Worm (Caenorhabditis elegans): ENCODE data around the gene C34F6.12.

Gene C34F6.12

DNA sequence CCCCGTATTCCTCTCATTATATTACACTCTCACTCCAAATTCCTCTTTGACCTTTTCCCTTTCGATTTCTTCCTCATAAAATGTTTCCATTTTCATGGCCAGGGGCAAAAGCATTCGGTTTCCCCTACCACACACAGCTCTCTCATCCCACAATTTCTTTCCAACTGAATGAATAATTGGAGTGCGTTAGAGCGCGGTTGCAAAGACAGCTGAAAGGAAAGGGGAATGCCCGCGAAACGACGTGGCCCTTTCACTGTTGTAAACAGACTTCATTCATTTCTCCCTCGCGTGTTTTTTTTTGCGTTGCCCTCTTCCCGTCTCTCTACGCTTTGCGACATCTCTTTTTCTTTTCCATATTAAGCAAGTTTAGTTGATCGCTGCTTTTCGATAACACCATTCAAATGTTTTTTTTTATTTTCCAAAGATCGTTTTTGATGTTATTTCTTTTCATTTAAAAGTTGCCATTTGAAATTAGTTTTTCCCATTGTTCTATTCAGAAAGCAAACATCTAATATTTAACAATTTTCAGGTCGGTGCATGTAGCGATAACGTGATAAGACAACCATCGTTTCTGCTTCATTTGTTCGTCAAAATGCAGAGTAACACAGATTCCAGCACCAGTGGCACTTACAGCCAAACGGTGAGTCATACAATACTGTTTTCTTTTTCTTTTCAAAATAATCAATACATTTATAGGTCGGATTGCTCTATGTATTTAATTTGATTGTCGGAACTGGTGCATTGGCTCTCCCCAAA lies 36.0 kb upstream of the C34F6.12 start, which contains the start of gene C03A3.2:
Gene C03A3.2 (plus strand): TSS at position 530 of the 756 bp plus-strand sequence.
- TF ChIP-seq mls-2 (tag; optimal IDR thresholded peaks at IDR 0.05) (peak; percentile 35), ham-2 (GFP tag; optimal IDR thresholded peaks at IDR 0.05) (no peak), ceh-83 (GFP tag; optimal IDR thresholded peaks at IDR 0.05) (no peak), blmp-1 (tag; optimal IDR thresholded peaks at IDR 0.05) (peak; percentile 49), lin-13 (tag; optimal IDR thresholded peaks at IDR 0.05) (no peak), pha-4 (tag; optimal IDR thresholded peaks at IDR 0.05) (peak; percentile 38), hlh-1 (tag; optimal IDR thresholded peaks at IDR 0.05) (no peak), unc-39 (tag; optimal IDR thresholded peaks at IDR 0.05) (no peak), nhr-237 (tag; optimal IDR thresholded peaks at IDR 0.05) (no peak), M03D4.4 (tag; optimal IDR thresholded peaks at IDR 0.05) (no peak), lsy-2 (tag; optimal IDR thresholded peaks at IDR 0.05) (peak; percentile 32), ces-1 (GFP tag; optimal IDR thresholded peaks at IDR 0.05) (peak; percentile 88), cnd-1 (tag; optimal IDR thresholded peaks at IDR 0.05) (peak; percentile 24), elt-1 (tag; optimal IDR thresholded peaks at IDR 0.05; ENCODE audit: borderline replicate concordance, insufficient read depth) (no peak), mep-1 (tag; optimal IDR thresholded peaks at IDR 0.05) (peak; percentile 84), zip-8 (tag; optimal IDR thresholded peaks at IDR 0.05) (no peak), nhr-2 (tag; optimal IDR thresholded peaks at IDR 0.05) (no peak), ztf-11 (tag; optimal IDR thresholded peaks at IDR 0.05) (peak; percentile 27), ceh-43 (GFP tag; optimal IDR thresholded peaks at IDR 0.05) (peak; percentile 1), sptf-1 (tag; optimal IDR thresholded peaks at IDR 0.05) (peak; percentile 50), lin-32 (GFP tag; optimal IDR thresholded peaks at IDR 0.05) (no peak), tbx-8 (GFP tag; optimal IDR thresholded peaks at IDR 0.05) (no peak), elt-3 (tag; optimal IDR thresholded peaks at IDR 0.05) (no peak), bed-3 (GFP tag; optimal IDR thresholded peaks at IDR 0.05) (no peak), unc-120 (tag; optimal IDR thresholded peaks at IDR 0.05; ENCODE audit: poor library complexity, severe bottlenecking) (peak; percentile 43), drap-1 (GFP tag; optimal IDR thresholded peaks at IDR 0.05) (peak; percentile 39), sem-2 (GFP tag; optimal IDR thresholded peaks at IDR 0.05) (no peak), nhr-76 (tag; optimal IDR thresholded peaks at IDR 0.05) (no peak)

- no peak for TF ChIP-seq nhr-76 (tag; optimal IDR thresholded peaks at IDR 0.05)
- no peak for TF ChIP-seq flh-1 (GFP tag; optimal IDR thresholded peaks at IDR 0.05)
- TF ChIP-seq ham-2 (GFP tag; optimal IDR thresholded peaks at IDR 0.05) = no peak
- TF ChIP-seq hlh-1 (tag; optimal IDR thresholded peaks at IDR 0.05) = peak; percentile 14
- peak; percentile 17 for TF ChIP-seq lin-13 (tag; optimal IDR thresholded peaks at IDR 0.05)
- TF ChIP-seq ces-1 (GFP tag; optimal IDR thresholded peaks at IDR 0.05) = peak; percentile 36
- TF ChIP-seq pha-4 (tag; optimal IDR thresholded peaks at IDR 0.05) = no peak
- TF ChIP-seq ceh-39 (tag; optimal IDR thresholded peaks at IDR 0.05) = no peak
- peak; percentile 61 for TF ChIP-seq cnd-1 (tag; optimal IDR thresholded peaks at IDR 0.05)
- TF ChIP-seq unc-39 (tag; optimal IDR thresholded peaks at IDR 0.05) = no peak
- TF ChIP-seq sptf-1 (tag; optimal IDR thresholded peaks at IDR 0.05) = peak; percentile 35
- TF ChIP-seq elt-1 (tag; optimal IDR thresholded peaks at IDR 0.05; ENCODE audit: borderline replicate concordance, insufficient read depth) = no peak
- peak; percentile 51 for TF ChIP-seq mls-2 (tag; optimal IDR thresholded peaks at IDR 0.05)
- peak; percentile 47 for TF ChIP-seq drap-1 (GFP tag; optimal IDR thresholded peaks at IDR 0.05)
- TF ChIP-seq lin-32 (GFP tag; optimal IDR thresholded peaks at IDR 0.05) = peak; percentile 29
- peak; percentile 40 for TF ChIP-seq unc-120 (tag; optimal IDR thresholded peaks at IDR 0.05; ENCODE audit: poor library complexity, severe bottlenecking)
- no peak for TF ChIP-seq ceh-43 (GFP tag; optimal IDR thresholded peaks at IDR 0.05)
Measured at ce11 chrX:11257071-11257470, 30.6 kb upstream of the C34F6.12 start, which contains the start of gene C03A3.1. Gene C03A3.1, plus strand, starts transcription at chrX:11257361.

ce11 chrX:11252429-11252828 lies 25.9 kb upstream of the C34F6.12 start:
- TF ChIP-seq nhr-28 (tag; optimal IDR thresholded peaks at IDR 0.05) = no peak
- peak; percentile 70 for TF ChIP-seq unc-120 (tag; optimal IDR thresholded peaks at IDR 0.05; ENCODE audit: poor library complexity, severe bottlenecking)
- no peak for TF ChIP-seq lin-13 (tag; optimal IDR thresholded peaks at IDR 0.05)
- peak; percentile 37 for TF ChIP-seq ham-2 (GFP tag; optimal IDR thresholded peaks at IDR 0.05)
- peak; percentile 32 for TF ChIP-seq zip-8 (tag; optimal IDR thresholded peaks at IDR 0.05)
- TF ChIP-seq ceh-83 (GFP tag; optimal IDR thresholded peaks at IDR 0.05) = peak; percentile 85
- TF ChIP-seq nhr-2 (tag; optimal IDR thresholded peaks at IDR 0.05) = no peak
- TF ChIP-seq unc-62 (GFP tag; optimal IDR thresholded peaks at IDR 0.05) = no peak
- TF ChIP-seq ces-1 (GFP tag; optimal IDR thresholded peaks at IDR 0.05) = no peak
- TF ChIP-seq sem-2 (GFP tag; optimal IDR thresholded peaks at IDR 0.05) = peak; percentile 65
- TF ChIP-seq hlh-1 (tag; optimal IDR thresholded peaks at IDR 0.05) = no peak
- peak; percentile 69 for TF ChIP-seq M03D4.4 (tag; optimal IDR thresholded peaks at IDR 0.05)
- no peak for TF ChIP-seq blmp-1 (tag; optimal IDR thresholded peaks at IDR 0.05)
- no peak for TF ChIP-seq elt-1 (tag; optimal IDR thresholded peaks at IDR 0.05; ENCODE audit: borderline replicate concordance, insufficient read depth)
- peak; percentile 61 for TF ChIP-seq drap-1 (GFP tag; optimal IDR thresholded peaks at IDR 0.05)
- no peak for TF ChIP-seq snpc-4 (tag; optimal IDR thresholded peaks at IDR 0.05)
- TF ChIP-seq nhr-76 (tag; optimal IDR thresholded peaks at IDR 0.05) = no peak
- peak; percentile 73 for TF ChIP-seq sptf-1 (tag; optimal IDR thresholded peaks at IDR 0.05)
- peak; percentile 78 for TF ChIP-seq mls-2 (tag; optimal IDR thresholded peaks at IDR 0.05)
- peak; percentile 53 for TF ChIP-seq lin-32 (GFP tag; optimal IDR thresholded peaks at IDR 0.05)
- TF ChIP-seq elt-3 (tag; optimal IDR thresholded peaks at IDR 0.05) = no peak
- no peak for TF ChIP-seq lsy-2 (tag; optimal IDR thresholded peaks at IDR 0.05)
- TF ChIP-seq ceh-39 (tag; optimal IDR thresholded peaks at IDR 0.05) = no peak
- TF ChIP-seq nhr-12 (tag; optimal IDR thresholded peaks at IDR 0.05) = no peak
- no peak for TF ChIP-seq mab-5 (tag; optimal IDR thresholded peaks at IDR 0.05)
- peak; percentile 57 for TF ChIP-seq ceh-43 (GFP tag; optimal IDR thresholded peaks at IDR 0.05)
- TF ChIP-seq cnd-1 (tag; optimal IDR thresholded peaks at IDR 0.05) = peak; percentile 62
- no peak for TF ChIP-seq ztf-11 (tag; optimal IDR thresholded peaks at IDR 0.05)
- no peak for TF ChIP-seq nhr-237 (tag; optimal IDR thresholded peaks at IDR 0.05)
- TF ChIP-seq flh-1 (GFP tag; optimal IDR thresholded peaks at IDR 0.05) = peak; percentile 39
- TF ChIP-seq pha-4 (tag; optimal IDR thresholded peaks at IDR 0.05) = no peak
- TF ChIP-seq unc-39 (tag; optimal IDR thresholded peaks at IDR 0.05) = no peak
- peak; percentile 28 for TF ChIP-seq tbx-8 (GFP tag; optimal IDR thresholded peaks at IDR 0.05)
- peak; percentile 30 for TF ChIP-seq bed-3 (GFP tag; optimal IDR thresholded peaks at IDR 0.05)
- peak; percentile 42 for TF ChIP-seq mep-1 (tag; optimal IDR thresholded peaks at IDR 0.05)
